Worm (Caenorhabditis elegans): ENCODE results near the gene npp-18.

The npp-18 gene

DNA sequence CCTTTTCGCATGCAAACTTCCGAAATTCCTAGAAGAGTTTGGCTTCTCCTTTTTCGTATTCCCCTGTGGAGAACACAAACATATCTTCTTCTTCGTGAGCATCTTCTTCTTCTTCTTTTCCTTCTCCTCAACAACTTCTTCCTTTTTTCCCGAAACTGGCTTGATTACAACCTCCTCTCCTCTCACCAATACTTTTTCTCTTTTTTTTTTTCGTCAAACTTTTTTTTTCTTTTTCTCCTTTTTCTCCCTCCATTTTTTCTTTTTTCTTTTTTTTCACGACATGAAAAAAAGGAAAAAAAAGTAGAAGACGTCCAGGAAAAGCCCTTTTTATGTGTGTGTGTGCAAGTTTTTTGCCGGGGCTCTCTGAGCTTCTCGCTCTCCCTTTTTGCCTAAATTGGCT, 25.8 kb upstream of the npp-18 start:
- TF ChIP-seq lir-3 (tag; optimal IDR thresholded peaks at IDR 0.05; ENCODE audit: poor library complexity) (no peak), sup-37 (GFP tag; optimal IDR thresholded peaks at IDR 0.05) (no peak), xbp-1 (tag; optimal IDR thresholded peaks at IDR 0.05) (no peak), tlp-1 (tag; optimal IDR thresholded peaks at IDR 0.05) (no peak), mep-1 (tag; optimal IDR thresholded peaks at IDR 0.05) (peak; percentile 50), ets-5 (GFP tag; IDR thresholded peaks at IDR 0.05) (no peak), nhr-20 (tag; optimal IDR thresholded peaks at IDR 0.05) (no peak), hlh-4 (tag; optimal IDR thresholded peaks at IDR 0.05) (no peak), C34B4.2 (tag; optimal IDR thresholded peaks at IDR 0.05) (no peak), ztf-11 (tag; optimal IDR thresholded peaks at IDR 0.05) (no peak), nhr-90 (tag; optimal IDR thresholded peaks at IDR 0.05; ENCODE audit: poor library complexity) (no peak), elt-2 (tag; optimal IDR thresholded peaks at IDR 0.05) (no peak), pag-3 (tag; optimal IDR thresholded peaks at IDR 0.05; ENCODE audit: borderline replicate concordance, insufficient read depth) (no peak), aly-2 (tag; optimal IDR thresholded peaks at IDR 0.05) (no peak), sox-4 (tag; optimal IDR thresholded peaks at IDR 0.05) (no peak), lin-13 (GFP tag; optimal IDR thresholded peaks at IDR 0.05) (no peak), F16B12.6 (tag; optimal IDR thresholded peaks at IDR 0.05) (no peak), dpl-1 (GFP tag; optimal IDR thresholded peaks at IDR 0.05) (no peak), C16A3.4 (tag; optimal IDR thresholded peaks at IDR 0.05) (no peak), blmp-1 (tag; optimal IDR thresholded peaks at IDR 0.05) (no peak), dsc-1 (tag; optimal IDR thresholded peaks at IDR 0.05) (no peak), unc-130 (tag; optimal IDR thresholded peaks at IDR 0.05) (no peak), nhr-77 (tag; optimal IDR thresholded peaks at IDR 0.05) (no peak), nhr-84 (tag; optimal IDR thresholded peaks at IDR 0.05) (no peak), ceh-90 (tag; optimal IDR thresholded peaks at IDR 0.05) (no peak), nhr-237 (tag; optimal IDR thresholded peaks at IDR 0.05) (no peak), lin-14 (GFP tag; optimal IDR thresholded peaks at IDR 0.05) (peak; percentile 87), unc-86 (tag; optimal IDR thresholded peaks at IDR 0.05) (no peak), aha-1 (tag; optimal IDR thresholded peaks at IDR 0.05) (no peak), hlh-17 (GFP tag; optimal IDR thresholded peaks at IDR 0.05; ENCODE audit: borderline replicate concordance) (no peak), mab-9 (GFP tag; IDR thresholded peaks at IDR 0.05) (0 out of 2 replicates have a peak, but pooled peaks have one; percentile 20), nhr-47 (tag; optimal IDR thresholded peaks at IDR 0.05) (peak; percentile 42), unc-30 (tag; optimal IDR thresholded peaks at IDR 0.05) (no peak), egl-13 (tag; optimal IDR thresholded peaks at IDR 0.05) (no peak), efl-1 (optimal IDR thresholded peaks at IDR 0.05) (no peak), efl-1 (GFP tag; optimal IDR thresholded peaks at IDR 0.05 in 1 of 2) (no peak), nhr-85 (tag) (no peak), snu-23 (GFP tag; optimal IDR thresholded peaks at IDR 0.05) (no peak), ama-1 (optimal IDR thresholded peaks at IDR 0.05) (no peak), nhr-71 (tag; optimal IDR thresholded peaks at IDR 0.05) (peak; percentile 47), C04F5.9 (tag; optimal IDR thresholded peaks at IDR 0.05) (no peak), ceh-63 (GFP tag; optimal IDR thresholded peaks at IDR 0.05) (no peak), tbx-2 (tag; optimal IDR thresholded peaks at IDR 0.05) (no peak), lin-39 (tag; optimal IDR thresholded peaks at IDR 0.05) (no peak), irx-1 (tag; optimal IDR thresholded peaks at IDR 0.05) (peak; percentile 1), elt-3 (tag; optimal IDR thresholded peaks at IDR 0.05) (no peak), ztf-4 (tag; optimal IDR thresholded peaks at IDR 0.05) (no peak), efl-3 (GFP tag; optimal IDR thresholded peaks at IDR 0.05) (no peak), pax-3 (tag; optimal IDR thresholded peaks at IDR 0.05) (no peak), egl-27 (tag; optimal IDR thresholded peaks at IDR 0.05) (no peak), fkh-8 (tag; optimal IDR thresholded peaks at IDR 0.05) (peak; percentile 19), pqm-1 (tag; optimal IDR thresholded peaks at IDR 0.05) (no peak), nhr-12 (tag; optimal IDR thresholded peaks at IDR 0.05) (no peak), vab-15 (tag; optimal IDR thresholded peaks at IDR 0.05) (no peak)

All from whole organism, L1 larva.